Worm (Caenorhabditis elegans): Measurements from ENCODE around the gene W05B2.2.

- TF ChIP-seq nhr-11 (tag; optimal IDR thresholded peaks at IDR 0.05) (no peak), ceh-82 (tag; optimal IDR thresholded peaks at IDR 0.05) (no peak), nhr-237 (tag; optimal IDR thresholded peaks at IDR 0.05) (no peak), unc-62 (GFP tag; optimal IDR thresholded peaks at IDR 0.05) (no peak), ceh-9 (tag; optimal IDR thresholded peaks at IDR 0.05) (no peak), aly-2 (tag; optimal IDR thresholded peaks at IDR 0.05) (no peak), nhr-77 (tag; optimal IDR thresholded peaks at IDR 0.05) (no peak), nhr-12 (tag; optimal IDR thresholded peaks at IDR 0.05) (no peak), pha-4 (tag; optimal IDR thresholded peaks at IDR 0.05) (no peak), nhr-43 (tag; optimal IDR thresholded peaks at IDR 0.05; ENCODE audit: poor library complexity, severe bottlenecking) (no peak), hmg-11 (tag; optimal IDR thresholded peaks at IDR 0.05) (no peak), fos-1 (tag; optimal IDR thresholded peaks at IDR 0.05) (no peak)
Measured at ce11 chrIII:10914971-10915370, 51.9 kb downstream of the W05B2.2 start.

Data from whole organism, L3 larva.